Fruit fly (Drosophila melanogaster) Kc167 (cell line): Measurements from ENCODE around the gene sna.

ENCODE experiments used
- Myc ChIP-seq: fragments of >200 bp; optimal IDR thresholded peaks from 2 replicates; lab custom pipeline; 2017; ENCODE audit warnings: missing external identifiers
- Sin3A ChIP-seq: fragments of >200 bp; optimal IDR thresholded peaks from 2 replicates; lab custom pipeline; 2018; ENCODE audit warnings: missing external identifiers
- h ChIP-seq: fragments of >200 bp; optimal IDR thresholded peaks from 3 replicates; lab custom pipeline; 2018; ENCODE audit warnings: missing external identifiers
- insv ChIP-seq: fragments of >200 bp; optimal IDR thresholded peaks from 3 replicates; lab custom pipeline; 2018; ENCODE audit warnings: missing external identifiers
- psq ChIP-seq: fragments of >200 bp; optimal IDR thresholded peaks from 2 replicates; lab custom pipeline; 2017; ENCODE audit warnings: missing external identifiers
- ttk ChIP-seq: sonication (Bioruptor generic); optimal IDR thresholded peaks from 2 replicates; lab custom pipeline; 2017; ENCODE audit warnings: missing external identifiers

sna gene

dm6 chr2L:15478159-15478591, at the start of gene sna:
sna (minus strand) TSS chr2L:15478260.
- TF ChIP-seq ttk (lab: Kevin White, UChicago) (no peak), psq (no peak), insv (no peak), h (lab: Kevin White, UChicago) (no peak)

dm6 chr2L:15504534-15504933, 26.5 kb upstream of the sna start:
- no peak for TF ChIP-seq ttk (lab: Kevin White, UChicago)
- no peak for TF ChIP-seq h (lab: Kevin White, UChicago)
- no peak for TF ChIP-seq Sin3A (lab: Kevin White, UChicago)
- no peak for TF ChIP-seq insv
- no peak for TF ChIP-seq psq
- no peak for TF ChIP-seq Myc (lab: Kevin White, UChicago)

- TF ChIP-seq h (lab: Kevin White, UChicago) (no peak), Myc (lab: Kevin White, UChicago) (no peak), Sin3A (lab: Kevin White, UChicago) (no peak), insv (no peak), psq (no peak)
Observed at dm6 chr2L:15500910-15501521, 23.0 kb upstream of the sna start.

dm6 chr2L:15499697-15500563, 21.9 kb upstream of the sna start:
- TF ChIP-seq Sin3A (lab: Kevin White, UChicago) (no peak), ttk (lab: Kevin White, UChicago) (no peak), h (lab: Kevin White, UChicago) (no peak), Myc (lab: Kevin White, UChicago) (no peak), insv (no peak), psq (no peak)

dm6 chr2L:15498885-15499696, 21.0 kb upstream of the sna start, which contains the start of gene lace:
lace (plus strand) TSS chr2L:15499127.
- TF ChIP-seq Myc (lab: Kevin White, UChicago): no peak
- no peak for TF ChIP-seq h (lab: Kevin White, UChicago)
- TF ChIP-seq psq: no peak
- no peak for TF ChIP-seq insv
- no peak for TF ChIP-seq ttk (lab: Kevin White, UChicago)

dm6 chr2L:15496310-15496709, 18.2 kb upstream of the sna start:
- no peak for TF ChIP-seq Sin3A (lab: Kevin White, UChicago)
- TF ChIP-seq Myc (lab: Kevin White, UChicago): no peak
- no peak for TF ChIP-seq psq
- no peak for TF ChIP-seq ttk (lab: Kevin White, UChicago)
- TF ChIP-seq h (lab: Kevin White, UChicago): no peak
- TF ChIP-seq insv: no peak

- TF ChIP-seq ttk (lab: Kevin White, UChicago) (no peak), psq (no peak), insv (no peak), h (lab: Kevin White, UChicago) (no peak), Sin3A (lab: Kevin White, UChicago) (no peak), Myc (lab: Kevin White, UChicago) (no peak)
Observed at dm6 chr2L:15493627-15494026, 15.6 kb upstream of the sna start.

dm6 chr2L:15492159-15492541, 14.1 kb upstream of the sna start:
- no peak for TF ChIP-seq Myc (lab: Kevin White, UChicago)
- TF ChIP-seq psq: no peak
- no peak for TF ChIP-seq insv
- no peak for TF ChIP-seq ttk (lab: Kevin White, UChicago)
- no peak for TF ChIP-seq h (lab: Kevin White, UChicago)

- TF ChIP-seq psq (no peak), Sin3A (lab: Kevin White, UChicago) (no peak), ttk (lab: Kevin White, UChicago) (no peak), Myc (lab: Kevin White, UChicago) (no peak), insv (no peak), h (lab: Kevin White, UChicago) (no peak)
Observed at dm6 chr2L:15491321-15492158, 13.5 kb upstream of the sna start.

- no peak for TF ChIP-seq Myc (lab: Kevin White, UChicago)
- no peak for TF ChIP-seq Sin3A (lab: Kevin White, UChicago)
- TF ChIP-seq insv: no peak
- no peak for TF ChIP-seq psq
- no peak for TF ChIP-seq h (lab: Kevin White, UChicago)
- TF ChIP-seq ttk (lab: Kevin White, UChicago): no peak
Observed at dm6 chr2L:15490206-15490851, 12.3 kb upstream of the sna start.
